Fruit fly (Drosophila melanogaster) whole organism, embryonic: Measurements from ENCODE around the gene CG18213.

Experiments used
- Bteb2 ChIP-seq: fragments of 200-800 bp; sonication (Bioruptor generic); optimal IDR thresholded peaks from 2 replicates; lab custom pipeline; 2016; ENCODE audit warnings: missing biosample characterization, missing genetic modification characterization
- CG10431 ChIP-seq: fragments of 200-800 bp; sonication (Bioruptor generic); optimal IDR thresholded peaks from 3 replicates; lab custom pipeline; 2018; ENCODE audit warnings: missing biosample characterization, mild to moderate bottlenecking, missing genetic modification characterization
- CG10565 ChIP-seq: fragments of 200-800 bp; sonication (Bioruptor generic); optimal IDR thresholded peaks from 3 replicates; lab custom pipeline; 2016; ENCODE audit warnings: missing biosample characterization, mild to moderate bottlenecking, missing genetic modification characterization
- CG11085 ChIP-seq: fragments of 200-800 bp; sonication (Bioruptor generic); IDR thresholded peaks from 2 replicates; pipeline ENCODE4 v1.3.6; 2022; ENCODE audit warnings: missing biosample characterization, missing genetic modification characterization
- CG13296 ChIP-seq: fragments of 200-800 bp; sonication (Bioruptor generic); optimal IDR thresholded peaks from 3 replicates; lab custom pipeline; 2018; ENCODE audit warnings: missing biosample characterization, mild to moderate bottlenecking, missing genetic modification characterization
- CG13775 ChIP-seq: fragments of 200-800 bp; sonication (Bioruptor generic); optimal IDR thresholded peaks from 3 replicates; lab custom pipeline; 2017; ENCODE audit warnings: missing biosample characterization, mild to moderate bottlenecking, missing genetic modification characterization
- CG13894 ChIP-seq: fragments of 200-800 bp; sonication (Bioruptor generic); optimal IDR thresholded peaks from 3 replicates; lab custom pipeline; 2018; ENCODE audit warnings: missing biosample characterization, mild to moderate bottlenecking, missing genetic modification characterization, moderate library complexity
- CG14710 ChIP-seq: fragments of 200-800 bp; sonication (Bioruptor generic); optimal IDR thresholded peaks from 3 replicates; lab custom pipeline; 2019; ENCODE audit warnings: missing biosample characterization, mild to moderate bottlenecking, missing genetic modification characterization, moderate library complexity
- CG1647 ChIP-seq: fragments of 200-800 bp; sonication (Bioruptor generic); optimal IDR thresholded peaks from 3 replicates; lab custom pipeline; 2016; ENCODE audit warnings: missing biosample characterization, missing genetic modification characterization
- CG16779 ChIP-seq: fragments of 200-800 bp; sonication (Bioruptor generic); IDR thresholded peaks from 2 replicates; pipeline ENCODE4 v1.3.6; 2022; ENCODE audit warnings: missing biosample characterization, missing genetic modification characterization
- CG17359 ChIP-seq: fragments of 200-800 bp; sonication (Bioruptor generic); optimal IDR thresholded peaks from 3 replicates; lab custom pipeline; 2018; ENCODE audit warnings: missing biosample characterization, mild to moderate bottlenecking, missing genetic modification characterization, moderate library complexity
- CG2120 ChIP-seq: fragments of 200-800 bp; sonication (Bioruptor generic); optimal IDR thresholded peaks from 3 replicates; lab custom pipeline; 2016; ENCODE audit warnings: missing biosample characterization, missing genetic modification characterization
- CG30403 ChIP-seq: fragments of 200-800 bp; sonication (Bioruptor generic); optimal IDR thresholded peaks from 3 replicates; lab custom pipeline; 2016; ENCODE audit warnings: missing biosample characterization, missing genetic modification characterization
- CG4360 ChIP-seq: fragments of 200-800 bp; sonication (Bioruptor generic); IDR thresholded peaks from 2 replicates; pipeline ENCODE4 v1.3.6; 2022; ENCODE audit warnings: missing biosample characterization, missing genetic modification characterization
- CG6683 ChIP-seq: fragments of 200-800 bp; sonication (Bioruptor generic); optimal IDR thresholded peaks from 2 replicates; lab custom pipeline; 2017; ENCODE audit warnings: missing biosample characterization, mild to moderate bottlenecking, missing genetic modification characterization, missing genetic modification reagents
- CG7357 ChIP-seq: fragments of 200-800 bp; sonication (Bioruptor generic); IDR thresholded peaks from 3 replicates; pipeline ENCODE4 v1.3.6; 2022; ENCODE audit warnings: missing biosample characterization, missing genetic modification characterization
- CG7987 ChIP-seq: fragments of 200-800 bp; sonication (Bioruptor generic); optimal IDR thresholded peaks from 2 replicates; lab custom pipeline; 2018; ENCODE audit warnings: missing biosample characterization, mild to moderate bottlenecking, missing genetic modification characterization, moderate library complexity
- CTCF ChIP-seq: fragments of 200-800 bp; sonication (Bioruptor generic); optimal IDR thresholded peaks from 2 replicates; lab custom pipeline; 2017; ENCODE audit warnings: missing biosample characterization, mild to moderate bottlenecking, missing genetic modification characterization, moderate library complexity
- Fer1 ChIP-seq: fragments of 200-800 bp; sonication (Bioruptor generic); optimal IDR thresholded peaks from 2 replicates; lab custom pipeline; 2017; ENCODE audit warnings: missing biosample characterization, mild to moderate bottlenecking, missing genetic modification characterization
- HLH54F ChIP-seq: fragments of 200-800 bp; sonication (Bioruptor generic); optimal IDR thresholded peaks from 3 replicates; lab custom pipeline; 2016; ENCODE audit warnings: missing biosample characterization, missing genetic modification characterization
- HmgD ChIP-seq: fragments of 200-800 bp; sonication (Bioruptor generic); optimal IDR thresholded peaks from 3 replicates; lab custom pipeline; 2016; ENCODE audit warnings: missing biosample characterization, missing genetic modification characterization
- PHDP ChIP-seq: fragments of 200-800 bp; sonication (Bioruptor generic); optimal IDR thresholded peaks from 3 replicates; lab custom pipeline; 2018; ENCODE audit warnings: missing biosample characterization, mild to moderate bottlenecking, missing genetic modification characterization, moderate library complexity
- Ravus ChIP-seq: fragments of 200-800 bp; sonication (Bioruptor generic); IDR thresholded peaks from 2 replicates; pipeline ENCODE4 v1.3.6; 2022; ENCODE audit warnings: missing biosample characterization, missing genetic modification characterization
- Sin3A ChIP-seq: fragments of >200 bp; optimal IDR thresholded peaks from 2 replicates; lab custom pipeline; 2018
- Six4 ChIP-seq: fragments of 200-800 bp; sonication (Bioruptor generic); optimal IDR thresholded peaks from 2 replicates; lab custom pipeline; 2016; ENCODE audit warnings: missing biosample characterization, missing genetic modification characterization
- Sox100B ChIP-seq: fragments of 200-800 bp; sonication (Bioruptor generic); optimal IDR thresholded peaks from 3 replicates; lab custom pipeline; 2018; ENCODE audit warnings: missing biosample characterization, mild to moderate bottlenecking, missing genetic modification characterization
- Vsx1 ChIP-seq: fragments of 200-800 bp; sonication (Bioruptor generic); optimal IDR thresholded peaks from 2 replicates; lab custom pipeline; 2017; ENCODE audit warnings: missing biosample characterization, mild to moderate bottlenecking, missing genetic modification characterization, missing genetic modification reagents
- YL-1 ChIP-seq: fragments of 200-800 bp; sonication (Bioruptor generic); optimal IDR thresholded peaks from 3 replicates; lab custom pipeline; 2017; ENCODE audit warnings: missing biosample characterization, mild to moderate bottlenecking, missing genetic modification characterization
- ash1 ChIP-seq: fragments of 200-800 bp; sonication (Bioruptor generic); optimal IDR thresholded peaks from 2 replicates; lab custom pipeline; 2018; ENCODE audit warnings: missing biosample characterization, mild to moderate bottlenecking, missing genetic modification characterization
- az2 ChIP-seq: fragments of 200-800 bp; sonication (Bioruptor generic); optimal IDR thresholded peaks from 3 replicates; lab custom pipeline; 2016; ENCODE audit warnings: missing biosample characterization, missing genetic modification characterization
- bigmax ChIP-seq: fragments of 200-800 bp; sonication (Bioruptor generic); optimal IDR thresholded peaks from 2 replicates; lab custom pipeline; 2018; ENCODE audit warnings: missing biosample characterization, mild to moderate bottlenecking, missing genetic modification characterization
- cad ChIP-seq: fragments of >200 bp; optimal IDR thresholded peaks from 2 replicates; lab custom pipeline; 2017; ENCODE audit warnings: missing biosample characterization, missing genetic modification characterization
- chinmo ChIP-seq: fragments of 200-800 bp; sonication (Bioruptor generic); IDR thresholded peaks from 4 replicates; pipeline ENCODE4 v1.3.6; 2022; ENCODE audit warnings: missing biosample characterization, missing genetic modification characterization; ENCODE audit not compliant: partially characterized antibody
- ci ChIP-seq: fragments of 200-800 bp; sonication (Bioruptor generic); IDR thresholded peaks from 3 replicates; pipeline ENCODE4 v1.3.6; 2022; ENCODE audit warnings: missing biosample characterization, missing genetic modification characterization
- dysf ChIP-seq: fragments of 200-800 bp; sonication (Bioruptor generic); IDR thresholded peaks from 3 replicates; pipeline ENCODE4 v1.3.6; 2022; ENCODE audit warnings: missing biosample characterization, missing genetic modification characterization
- esg ChIP-seq: fragments of 200-800 bp; sonication (Bioruptor generic); conservative IDR thresholded peaks from 2 replicates; pipeline ENCODE4 v1.3.6; 2022; ENCODE audit warnings: missing biosample characterization, missing genetic modification characterization
- eve ChIP-seq, 2 experiments: fragments of >200 bp; optimal IDR thresholded peaks; 2 replicates each; lab custom pipeline; 2017; ENCODE audit warnings: missing biosample characterization in 2 of 2, missing genetic modification characterization in 2 of 2
- exex ChIP-seq: fragments of 200-800 bp; sonication (Bioruptor generic); optimal IDR thresholded peaks from 4 replicates; lab custom pipeline; 2018; ENCODE audit warnings: missing biosample characterization, mild to moderate bottlenecking, missing genetic modification characterization, moderate library complexity
- gem ChIP-seq: fragments of 200-800 bp; sonication (Bioruptor generic); optimal IDR thresholded peaks from 2 replicates; lab custom pipeline; 2019; ENCODE audit warnings: missing biosample characterization, mild to moderate bottlenecking, missing genetic modification characterization, moderate library complexity
- grn ChIP-seq: fragments of 200-800 bp; sonication (Bioruptor generic); optimal IDR thresholded peaks from 3 replicates; lab custom pipeline; 2017; ENCODE audit warnings: missing biosample characterization, missing genetic modification characterization
- her ChIP-seq: fragments of 200-800 bp; sonication (Bioruptor generic); optimal IDR thresholded peaks from 2 replicates; lab custom pipeline; 2016; ENCODE audit warnings: missing biosample characterization, missing genetic modification characterization
- lab ChIP-seq: fragments of 200-800 bp; sonication (Bioruptor generic); optimal IDR thresholded peaks from 3 replicates; lab custom pipeline; 2017; ENCODE audit warnings: missing biosample characterization, missing genetic modification characterization, mild to moderate bottlenecking, moderate library complexity, missing genetic modification reagents
- nerfin-1 ChIP-seq: fragments of 200-800 bp; sonication (Bioruptor generic); optimal IDR thresholded peaks from 3 replicates; lab custom pipeline; 2019; ENCODE audit warnings: missing biosample characterization, mild to moderate bottlenecking, missing genetic modification characterization, moderate library complexity
- pan ChIP-seq, 4 experiments: fragments of >200 bp in 3 of 4; fragments of 200-800 bp in 1 of 4; sonication (Bioruptor generic) in 1 of 4; optimal IDR thresholded peaks in 3 of 4; IDR thresholded peaks in 1 of 4; 2 replicates each; pipeline versions ENCODE4 v1.3.6 to Lab custom; 2017 to 2022; ENCODE audit warnings: missing biosample characterization in 2 of 4, missing genetic modification characterization in 2 of 4, mixed read lengths in 1 of 4
- pb ChIP-seq: fragments of 200-800 bp; sonication (Bioruptor generic); optimal IDR thresholded peaks from 3 replicates; lab custom pipeline; 2016; ENCODE audit warnings: missing biosample characterization, missing genetic modification characterization
- row ChIP-seq: fragments of 200-800 bp; sonication (Bioruptor generic); IDR thresholded peaks from 3 replicates; pipeline ENCODE4 v1.3.6; 2022; ENCODE audit warnings: missing biosample characterization, missing genetic modification characterization
- schlank ChIP-seq: fragments of 200-800 bp; sonication (Bioruptor generic); optimal IDR thresholded peaks from 2 replicates; lab custom pipeline; 2018; ENCODE audit warnings: missing biosample characterization, mild to moderate bottlenecking, missing genetic modification characterization
- tio ChIP-seq: fragments of 200-800 bp; sonication (Bioruptor generic); optimal IDR thresholded peaks from 2 replicates; lab custom pipeline; 2017; ENCODE audit warnings: missing biosample characterization, missing genetic modification characterization, inconsistent platforms
- ttk ChIP-seq: fragments of 200-800 bp; sonication (Bioruptor generic); IDR thresholded peaks from 2 replicates; pipeline ENCODE4 v2.1.2; 2022; ENCODE audit warnings: missing biosample characterization, missing genetic modification characterization
- unc-4 ChIP-seq: fragments of 200-800 bp; sonication (Bioruptor generic); IDR thresholded peaks from 2 replicates; pipeline ENCODE4 v1.3.6; 2022; ENCODE audit warnings: missing biosample characterization, missing genetic modification characterization; ENCODE audit not compliant: partially characterized antibody
- vvl ChIP-seq: fragments of 200-800 bp; sonication (Bioruptor generic); IDR thresholded peaks from 2 replicates; pipeline ENCODE4 v1.3.6; 2022; ENCODE audit warnings: missing biosample characterization, missing genetic modification characterization
- zen ChIP-seq: fragments of 200-800 bp; sonication (Bioruptor generic); optimal IDR thresholded peaks from 3 replicates; lab custom pipeline; 2018; ENCODE audit warnings: missing biosample characterization, mild to moderate bottlenecking, missing genetic modification characterization, moderate library complexity

The CG18213 gene

DNA sequence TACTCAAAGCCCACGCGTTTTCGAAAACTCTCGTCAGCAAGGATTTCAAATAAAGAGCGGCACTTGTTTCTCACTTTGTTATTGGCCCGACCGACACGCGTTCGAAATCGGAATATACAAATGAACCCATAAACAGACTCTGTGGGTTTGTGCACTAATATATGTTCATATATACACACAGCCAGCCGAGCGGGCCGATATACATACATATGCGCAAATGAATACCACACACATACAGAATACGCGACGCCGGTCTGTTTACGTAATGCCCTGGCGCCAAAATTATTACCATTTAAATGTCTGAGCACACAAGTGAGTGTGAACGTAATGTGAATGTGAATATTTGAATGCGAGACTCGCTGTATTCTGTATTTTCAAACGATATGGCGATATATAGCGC, 27.7 kb upstream of the CG18213 start (continued):
- peak; percentile 58; the same call in 1 of the 2 replicates for TF ChIP-seq vvl (GFP tag; lab: Robert Waterston, UW)
- no peak for TF ChIP-seq ci
- no peak for TF ChIP-seq gem (tag; lab: Kevin White, UChicago)
- no peak for TF ChIP-seq CG2120 (GFP tag; lab: Kevin White, UChicago)
- no peak for TF ChIP-seq zen (tag; lab: Kevin White, UChicago)
- no peak for TF ChIP-seq her
- no peak for TF ChIP-seq Ravus (GFP tag; lab: Robert Waterston, UW)
- no peak for TF ChIP-seq bigmax (GFP tag; lab: Kevin White, UChicago)
- TF ChIP-seq cad = no peak
- TF ChIP-seq unc-4 (GFP tag; lab: Robert Waterston, UW) = 0 out of 2 replicates have a peak, but pooled peaks have one; percentile 17
- no peak for TF ChIP-seq Vsx1 (GFP tag; lab: Kevin White, UChicago)
- no peak for TF ChIP-seq PHDP (tag; lab: Kevin White, UChicago)
- no peak for TF ChIP-seq Fer1 (GFP tag; lab: Kevin White, UChicago)
- no peak for TF ChIP-seq schlank (tag; lab: Kevin White, UChicago)
- no peak for TF ChIP-seq YL-1
- TF ChIP-seq Sox100B = no peak
- peak; percentile 69 for TF ChIP-seq CG13894 (tag; lab: Kevin White, UChicago)
- no peak for TF ChIP-seq esg (GFP tag; lab: Robert Waterston, UW)
- no peak for TF ChIP-seq pan (optimal IDR thresholded peaks at IDR 0.05; lab: Kevin White, UChicago)
- TF ChIP-seq pan (GFP tag; optimal IDR thresholded peaks at IDR 0.05 in 1 of 2, IDR thresholded peaks at IDR 0.05 in 1 of 2) = no peak
- no peak for TF ChIP-seq CG4360 (GFP tag; lab: Robert Waterston, UW)
- no peak for TF ChIP-seq nerfin-1 (tag; lab: Kevin White, UChicago)
- no peak for TF ChIP-seq CG10431 (GFP tag; lab: Kevin White, UChicago)
- no peak for TF ChIP-seq tio (GFP tag; lab: Kevin White, UChicago)
- TF ChIP-seq Bteb2 = no peak
- TF ChIP-seq CG7357 (GFP tag; lab: Robert Waterston, UW) = no peak
- no peak for TF ChIP-seq pb (GFP tag; lab: Kevin White, UChicago)
- TF ChIP-seq CG17359 = no peak
- TF ChIP-seq ttk = no peak
- no peak for TF ChIP-seq HLH54F (GFP tag; lab: Kevin White, UChicago)
- TF ChIP-seq Six4 (GFP tag; lab: Kevin White, UChicago) = no peak
- TF ChIP-seq CTCF (GFP tag; lab: Kevin White, UChicago) = no peak
- peak; percentile 8 for TF ChIP-seq CG13296 (GFP tag; lab: Kevin White, UChicago)
- no peak for TF ChIP-seq HmgD (GFP tag; lab: Kevin White, UChicago)
- TF ChIP-seq CG13775 = no peak
- no peak for TF ChIP-seq CG30403 (GFP tag; lab: Kevin White, UChicago)
- TF ChIP-seq grn = no peak
- TF ChIP-seq eve (GFP tag; optimal IDR thresholded peaks at IDR 0.05; lab: Kevin White, UChicago) = no peak
- TF ChIP-seq dysf (GFP tag; lab: Robert Waterston, UW) = no peak
- no peak for TF ChIP-seq CG1647 (GFP tag; lab: Kevin White, UChicago)
- no peak for TF ChIP-seq Sin3A (lab: Kevin White, UChicago)
- TF ChIP-seq lab = peak; percentile 5
- TF ChIP-seq row (GFP tag; lab: Robert Waterston, UW) = no peak
- TF ChIP-seq CG14710 = no peak
- no peak for TF ChIP-seq CG16779
- TF ChIP-seq CG11085 (GFP tag; lab: Robert Waterston, UW) = no peak
- no peak for TF ChIP-seq exex (tag; lab: Kevin White, UChicago)
- TF ChIP-seq ash1 = no peak
- no peak for TF ChIP-seq az2 (GFP tag; lab: Kevin White, UChicago)
- TF ChIP-seq CG10565 = no peak
- TF ChIP-seq CG7987 (GFP tag; lab: Kevin White, UChicago) = no peak
- TF ChIP-seq CG6683 (GFP tag; lab: Kevin White, UChicago) = no peak
- TF ChIP-seq chinmo = peak; percentile 86; the same call in 3 of the 4 replicates
